Fruit fly (Drosophila melanogaster): ENCODE data around the gene sov.

Gene sov

DNA sequence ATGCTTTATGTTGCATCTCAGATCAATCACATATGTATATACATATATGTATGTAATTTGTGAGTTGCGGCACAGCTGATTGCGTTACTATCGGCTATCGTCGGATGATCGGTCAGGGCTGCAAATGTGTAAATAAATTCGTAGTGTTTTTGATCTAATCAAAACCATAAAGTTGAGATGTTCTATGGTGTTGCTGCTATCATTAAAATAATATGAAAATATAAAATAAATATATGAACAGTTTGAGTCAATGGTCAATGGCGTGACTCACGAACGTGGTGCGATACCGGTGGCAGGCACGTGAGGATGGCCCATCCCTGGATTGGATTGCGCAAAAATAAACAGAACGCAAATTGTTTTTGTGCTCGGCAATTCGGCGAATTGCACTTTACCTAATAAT lies 14.8 kb downstream of the sov start, which contains the start of gene Coq7 (continued):
- TF ChIP-seq Hsf (GFP tag; optimal IDR thresholded peaks at IDR 0.05) (peak; percentile 79), da (GFP tag; optimal IDR thresholded peaks at IDR 0.05) (no peak), CG30403 (GFP tag; optimal IDR thresholded peaks at IDR 0.05) (peak; percentile 93), Aef1 (GFP tag; IDR thresholded peaks at IDR 0.05) (peak; percentile 92), ato (GFP tag; IDR thresholded peaks at IDR 0.05; ENCODE audit: partially characterized antibody) (peak; percentile 89), knrl (GFP tag; IDR thresholded peaks at IDR 0.05; ENCODE audit: partially characterized antibody) (peak; percentile 98), disco-r (GFP tag; optimal IDR thresholded peaks at IDR 0.05) (no peak), gem (tag; optimal IDR thresholded peaks at IDR 0.05) (peak; percentile 92), scrt (GFP tag; optimal IDR thresholded peaks at IDR 0.05) (no peak), nerfin-2 (GFP tag; IDR thresholded peaks at IDR 0.05; ENCODE audit: partially characterized antibody) (peak; percentile 90), Dref (GFP tag; IDR thresholded peaks at IDR 0.05) (peak; percentile 60), shn (GFP tag; optimal IDR thresholded peaks at IDR 0.05) (peak; percentile 14), Dad (GFP tag; optimal IDR thresholded peaks at IDR 0.05) (peak; percentile 62), gce (GFP tag; IDR thresholded peaks at IDR 0.05) (peak; percentile 73; the same call in 1 of the 3 replicates), zen (tag; optimal IDR thresholded peaks at IDR 0.05) (peak; percentile 87), fu2 (GFP tag; optimal IDR thresholded peaks at IDR 0.05) (no peak), ap (GFP tag; IDR thresholded peaks at IDR 0.05) (peak; percentile 88), bcd (GFP tag; optimal IDR thresholded peaks at IDR 0.05) (peak; percentile 83), CG6272 (GFP tag; IDR thresholded peaks at IDR 0.05) (peak; percentile 94), CG1832 (GFP tag; optimal IDR thresholded peaks at IDR 0.05) (no peak), CG6765 (GFP tag; optimal IDR thresholded peaks at IDR 0.05) (peak; percentile 63), CrebB (tag; optimal IDR thresholded peaks at IDR 0.05) (peak; percentile 78), inv (GFP tag; IDR thresholded peaks at IDR 0.05; ENCODE audit: partially characterized antibody) (peak; percentile 98), CG12744 (GFP tag; optimal IDR thresholded peaks at IDR 0.05) (no peak), BtbVII (GFP tag; optimal IDR thresholded peaks at IDR 0.05) (no peak), peb (GFP tag; IDR thresholded peaks at IDR 0.05) (peak; percentile 73), dysf (GFP tag; IDR thresholded peaks at IDR 0.05) (peak; percentile 91), corto (GFP tag; optimal IDR thresholded peaks at IDR 0.05) (peak; percentile 54), CG7963 (GFP tag; IDR thresholded peaks at IDR 0.05; ENCODE audit: partially characterized antibody) (peak; percentile 89), Atf6 (GFP tag; IDR thresholded peaks at IDR 0.05) (peak; percentile 87), salm (tag; optimal IDR thresholded peaks at IDR 0.05) (peak; percentile 58), CG43689 (GFP tag; IDR thresholded peaks at IDR 0.05) (peak; percentile 69), CG11093 (GFP tag; IDR thresholded peaks at IDR 0.05) (peak; percentile 87), pb (GFP tag; optimal IDR thresholded peaks at IDR 0.05) (no peak), Camta (GFP tag; optimal IDR thresholded peaks at IDR 0.05) (peak; percentile 52), CG10147 (GFP tag; optimal IDR thresholded peaks at IDR 0.05) (no peak), dm (GFP tag; optimal IDR thresholded peaks at IDR 0.05) (peak; percentile 43), ro (GFP tag; IDR thresholded peaks at IDR 0.05) (peak; percentile 65), gcm2 (GFP tag; optimal IDR thresholded peaks at IDR 0.05) (peak; percentile 48), C15 (GFP tag; IDR thresholded peaks at IDR 0.05) (peak; percentile 62; the same call in 1 of the 3 replicates), ab (GFP tag; optimal IDR thresholded peaks at IDR 0.05) (no peak), CG7786 (GFP tag; optimal IDR thresholded peaks at IDR 0.05) (peak; percentile 19), Sin3A (optimal IDR thresholded peaks at IDR 0.05) (peak; percentile 55), schlank (tag; optimal IDR thresholded peaks at IDR 0.05) (peak; percentile 58), bigmax (GFP tag; optimal IDR thresholded peaks at IDR 0.05) (peak; percentile 11), CG10366 (GFP tag; IDR thresholded peaks at IDR 0.05) (peak; percentile 91), chif (GFP tag; optimal IDR thresholded peaks at IDR 0.05) (peak; percentile 37 to 57), vfl (GFP tag; optimal IDR thresholded peaks at IDR 0.05) (peak; percentile 74), dimm (GFP tag; IDR thresholded peaks at IDR 0.05) (0 out of 2 replicates have a peak, but pooled peaks have one; percentile 21), CG8765 (GFP tag; IDR thresholded peaks at IDR 0.05) (peak; percentile 91)
